Fruit fly (Drosophila melanogaster): ENCODE data around the gene Ziz.
A peak's percentile ranks its signal among the peaks of the same experiment; 100 is the strongest.

Ziz gene

dm6 chr2L:7544267-7544670 lies 48.2 kb upstream of the Ziz start (continued):
- TF ChIP-seq Adf1 (GFP tag; IDR thresholded peaks at IDR 0.05) (no peak), CG2875 (GFP tag; optimal IDR thresholded peaks at IDR 0.05) (no peak), Hmr (GFP tag; optimal IDR thresholded peaks at IDR 0.05) (no peak), CG6765 (GFP tag; optimal IDR thresholded peaks at IDR 0.05) (no peak), Side (GFP tag; optimal IDR thresholded peaks at IDR 0.05) (peak; percentile 28), Blimp-1 (GFP tag; optimal IDR thresholded peaks at IDR 0.05) (peak; percentile 18), bowl (GFP tag; IDR thresholded peaks at IDR 0.05) (no peak), CG8924 (tag; optimal IDR thresholded peaks at IDR 0.05) (peak; percentile 18), CG6272 (GFP tag; IDR thresholded peaks at IDR 0.05) (no peak), croc (GFP tag; conservative IDR thresholded peaks at IDR 0.05) (no peak), ken (GFP tag; IDR thresholded peaks at IDR 0.05) (no peak), Ada2b (GFP tag; IDR thresholded peaks at IDR 0.05) (peak; percentile 21; the same call in 1 of the 2 replicates), CG14441 (GFP tag; IDR thresholded peaks at IDR 0.05) (no peak), ci (GFP tag; IDR thresholded peaks at IDR 0.05) (peak; percentile 57; the same call in 1 of the 3 replicates), mam (GFP tag; optimal IDR thresholded peaks at IDR 0.05) (no peak), Atf-2 (GFP tag; optimal IDR thresholded peaks at IDR 0.05) (peak; percentile 29), CG15011 (GFP tag; optimal IDR thresholded peaks at IDR 0.05) (no peak), nau (GFP tag; optimal IDR thresholded peaks at IDR 0.05) (peak; percentile 9), oc (tag; optimal IDR thresholded peaks at IDR 0.05) (peak; percentile 4), CG2129 (GFP tag; IDR thresholded peaks at IDR 0.05; ENCODE audit: partially characterized antibody) (no peak), CG5180 (GFP tag; optimal IDR thresholded peaks at IDR 0.05) (peak; percentile 99), dysf (GFP tag; IDR thresholded peaks at IDR 0.05) (no peak), Chrac-16 (GFP tag; optimal IDR thresholded peaks at IDR 0.05) (no peak), danr (GFP tag; IDR thresholded peaks at IDR 0.05) (no peak), hkb (optimal IDR thresholded peaks at IDR 0.05) (no peak), hkb (GFP tag; IDR thresholded peaks at IDR 0.05) (peak; percentile 57), CG10543 (GFP tag; optimal IDR thresholded peaks at IDR 0.05) (no peak), CG34376 (GFP tag; optimal IDR thresholded peaks at IDR 0.05) (no peak), CG12391 (tag; optimal IDR thresholded peaks at IDR 0.05) (peak; percentile 31), ERR (GFP tag; optimal IDR thresholded peaks at IDR 0.05) (no peak), hb (GFP tag; IDR thresholded peaks at IDR 0.05; ENCODE audit: partially characterized antibody) (no peak), NK7.1 (GFP tag; optimal IDR thresholded peaks at IDR 0.05) (no peak), usp (GFP tag; optimal IDR thresholded peaks at IDR 0.05) (no peak), Hr78 (GFP tag; optimal IDR thresholded peaks at IDR 0.05) (no peak), TFAM (GFP tag; optimal IDR thresholded peaks at IDR 0.05) (no peak), Ssrp (tag; optimal IDR thresholded peaks at IDR 0.05) (no peak), CG4617 (GFP tag; optimal IDR thresholded peaks at IDR 0.05; ENCODE audit: borderline replicate concordance) (no peak), PHDP (tag; optimal IDR thresholded peaks at IDR 0.05) (no peak), twi (tag; optimal IDR thresholded peaks at IDR 0.05) (no peak), CG4707 (GFP tag; optimal IDR thresholded peaks at IDR 0.05) (peak; percentile 87), CG42726 (GFP tag; IDR thresholded peaks at IDR 0.05; ENCODE audit: partially characterized antibody) (0 out of 2 replicates have a peak, but pooled peaks have one; percentile 5), chif (GFP tag; optimal IDR thresholded peaks at IDR 0.05) (no peak), fd64A (GFP tag; optimal IDR thresholded peaks at IDR 0.05) (no peak), Deaf1 (tag; optimal IDR thresholded peaks at IDR 0.05) (peak; percentile 30), crc (GFP tag; optimal IDR thresholded peaks at IDR 0.05) (no peak), CG10366 (GFP tag; IDR thresholded peaks at IDR 0.05) (no peak), ttk (GFP tag; IDR thresholded peaks at IDR 0.05) (peak; percentile 43; the same call in 1 of the 2 replicates), lilli (GFP tag; optimal IDR thresholded peaks at IDR 0.05) (no peak), Ets97D (GFP tag; optimal IDR thresholded peaks at IDR 0.05) (peak; percentile 5), Pdp1 (GFP tag; optimal IDR thresholded peaks at IDR 0.05) (peak; percentile 6 to 20), Bgb (GFP tag; IDR thresholded peaks at IDR 0.05; ENCODE audit: partially characterized antibody) (peak; percentile 23; the same call in 1 of the 2 replicates)

All from whole organism, embryonic.